Fruit fly (Drosophila melanogaster) whole organism, embryonic: ENCODE data around the gene Gr39a.

ENCODE experiments used
- CG16863 ChIP-seq: fragments of 200-800 bp; sonication (Bioruptor generic); optimal IDR thresholded peaks from 3 replicates; lab custom pipeline; 2016; ENCODE audit warnings: missing biosample characterization, missing genetic modification characterization
- CG2202 ChIP-seq: fragments of 200-800 bp; sonication (Bioruptor generic); optimal IDR thresholded peaks from 2 replicates; lab custom pipeline; 2018; ENCODE audit warnings: missing biosample characterization, mild to moderate bottlenecking, missing genetic modification characterization
- Pdp1 ChIP-seq, 2 experiments: fragments of 200-800 bp; sonication (Bioruptor generic); optimal IDR thresholded peaks; 3 replicates each; lab custom pipeline; 2016; ENCODE audit warnings: missing biosample characterization in 2 of 2, missing genetic modification characterization in 2 of 2, mild to moderate bottlenecking in 1 of 2, moderate library complexity in 1 of 2

DNA sequence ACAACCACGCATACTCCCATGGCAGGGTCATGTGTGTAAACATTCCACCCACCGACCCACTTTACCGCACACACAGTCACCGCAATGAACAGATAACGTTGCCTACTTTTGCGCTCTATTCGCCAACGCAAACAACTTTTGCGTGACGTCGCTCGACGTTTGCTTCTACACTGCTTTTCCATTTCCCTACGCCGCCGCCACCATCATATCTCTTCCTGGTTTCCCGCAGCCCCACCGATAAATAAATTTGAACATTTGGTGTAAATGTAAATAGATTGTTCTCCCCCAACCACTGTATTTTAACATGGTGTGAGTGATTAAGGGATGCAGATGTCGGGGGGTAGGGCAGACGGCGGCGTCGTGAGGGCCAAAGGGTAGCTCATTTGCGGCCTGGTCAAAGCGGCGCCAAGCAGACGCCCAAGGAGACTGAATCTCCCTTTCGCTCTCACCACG is 33.9 kb downstream of the Gr39a start:
- TF ChIP-seq Pdp1 (GFP tag; optimal IDR thresholded peaks at IDR 0.05; lab: Kevin White, UChicago) (no peak), CG16863 (GFP tag; lab: Kevin White, UChicago) (no peak), CG2202 (tag; lab: Kevin White, UChicago) (no peak)
